Fruit fly (Drosophila melanogaster) whole organism, embryonic: ENCODE results near the gene CG46462.

Experiments used
- BtbVII ChIP-seq: fragments of 200-800 bp; sonication (Bioruptor generic); optimal IDR thresholded peaks from 3 replicates; lab custom pipeline; 2017; ENCODE audit warnings: missing biosample characterization, mild to moderate bottlenecking, missing genetic modification characterization
- C15 ChIP-seq: fragments of 200-800 bp; sonication (Bioruptor generic); IDR thresholded peaks from 3 replicates; pipeline ENCODE4 v1.3.6; 2022; ENCODE audit warnings: missing biosample characterization, missing genetic modification characterization
- CG10979 ChIP-seq: fragments of 200-800 bp; sonication (Bioruptor generic); optimal IDR thresholded peaks from 2 replicates; lab custom pipeline; 2018; ENCODE audit warnings: missing biosample characterization, mild to moderate bottlenecking, missing genetic modification characterization, moderate library complexity
- CG11695 ChIP-seq: fragments of 200-800 bp; sonication (Bioruptor generic); IDR thresholded peaks from 3 replicates; pipeline ENCODE4 v1.3.6; 2022; ENCODE audit warnings: missing biosample characterization, missing genetic modification characterization
- CG11696 ChIP-seq: fragments of 200-800 bp; sonication (Bioruptor generic); IDR thresholded peaks from 2 replicates; pipeline ENCODE4 v1.3.6; 2022; ENCODE audit warnings: missing biosample characterization, missing genetic modification characterization
- CG18764 ChIP-seq: fragments of 200-800 bp; sonication (Bioruptor generic); optimal IDR thresholded peaks from 3 replicates; lab custom pipeline; 2016; ENCODE audit warnings: missing biosample characterization, missing genetic modification characterization
- CG2889 ChIP-seq: fragments of 200-800 bp; sonication (Bioruptor generic); IDR thresholded peaks from 3 replicates; pipeline ENCODE4 v1.3.6; 2022; ENCODE audit warnings: missing biosample characterization, missing genetic modification characterization
- CG34376 ChIP-seq: fragments of 200-800 bp; sonication (Bioruptor generic); optimal IDR thresholded peaks from 2 replicates; lab custom pipeline; 2018; ENCODE audit warnings: missing biosample characterization, mild to moderate bottlenecking, missing genetic modification characterization
- CG4328 ChIP-seq: fragments of 200-800 bp; sonication (Bioruptor generic); optimal IDR thresholded peaks from 3 replicates; lab custom pipeline; 2017; ENCODE audit warnings: missing biosample characterization, missing genetic modification reagents, missing genetic modification characterization
- CG4360 ChIP-seq: fragments of 200-800 bp; sonication (Bioruptor generic); IDR thresholded peaks from 2 replicates; pipeline ENCODE4 v1.3.6; 2022; ENCODE audit warnings: missing biosample characterization, missing genetic modification characterization
- CG4424 ChIP-seq: fragments of 200-800 bp; sonication (Bioruptor generic); optimal IDR thresholded peaks from 3 replicates; lab custom pipeline; 2016; ENCODE audit warnings: missing biosample characterization, missing genetic modification characterization
- CG5953 ChIP-seq: fragments of 200-800 bp; sonication (Bioruptor generic); IDR thresholded peaks from 2 replicates; pipeline ENCODE4 v1.3.6; 2022; ENCODE audit warnings: missing biosample characterization, missing genetic modification characterization
- CG6654 ChIP-seq: fragments of 200-800 bp; sonication (Bioruptor generic); optimal IDR thresholded peaks from 2 replicates; lab custom pipeline; 2017; ENCODE audit warnings: missing biosample characterization, mild to moderate bottlenecking, missing genetic modification characterization
- CG7271 ChIP-seq: fragments of 200-800 bp; sonication (Bioruptor generic); optimal IDR thresholded peaks from 2 replicates; lab custom pipeline; 2018; ENCODE audit warnings: missing biosample characterization, mild to moderate bottlenecking, missing genetic modification characterization, moderate library complexity
- CG8089 ChIP-seq: fragments of 200-800 bp; sonication (Bioruptor generic); optimal IDR thresholded peaks from 3 replicates; lab custom pipeline; 2016; ENCODE audit warnings: missing biosample characterization, missing genetic modification characterization
- CG8478 ChIP-seq: fragments of >200 bp; optimal IDR thresholded peaks from 2 replicates; lab custom pipeline; 2018
- CTCF ChIP-seq: fragments of 200-800 bp; sonication (Bioruptor generic); optimal IDR thresholded peaks from 2 replicates; lab custom pipeline; 2017; ENCODE audit warnings: missing biosample characterization, mild to moderate bottlenecking, missing genetic modification characterization, moderate library complexity
- Camta ChIP-seq: fragments of 200-800 bp; sonication (Bioruptor generic); optimal IDR thresholded peaks from 2 replicates; lab custom pipeline; 2016; ENCODE audit warnings: missing biosample characterization, missing genetic modification characterization
- Fer2 ChIP-seq: fragments of 200-800 bp; sonication (Bioruptor generic); optimal IDR thresholded peaks from 2 replicates; lab custom pipeline; 2018; ENCODE audit warnings: missing biosample characterization, mild to moderate bottlenecking, missing genetic modification characterization, moderate library complexity
- HHEX ChIP-seq: fragments of 200-800 bp; sonication (Bioruptor generic); optimal IDR thresholded peaks from 3 replicates; lab custom pipeline; 2017; ENCODE audit warnings: missing biosample characterization, mild to moderate bottlenecking, missing genetic modification characterization, missing genetic modification reagents
- Med ChIP-seq: fragments of 200-800 bp; sonication (Bioruptor generic); peaks from one replicate; lab custom pipeline; 2016; ENCODE audit warnings: missing biosample characterization, missing genetic modification characterization, mild to moderate bottlenecking, inconsistent platforms, moderate library complexity
- Nf-YA ChIP-seq: fragments of 200-800 bp; sonication (Bioruptor generic); IDR thresholded peaks from 2 replicates; pipeline ENCODE4 v1.3.6; 2022; ENCODE audit warnings: missing biosample characterization, missing genetic modification characterization
- YL-1 ChIP-seq: fragments of 200-800 bp; sonication (Bioruptor generic); optimal IDR thresholded peaks from 3 replicates; lab custom pipeline; 2017; ENCODE audit warnings: missing biosample characterization, mild to moderate bottlenecking, missing genetic modification characterization
- abd-A ChIP-seq: fragments of 200-800 bp; sonication (Bioruptor generic); optimal IDR thresholded peaks from 3 replicates; lab custom pipeline; 2019; ENCODE audit warnings: missing biosample characterization, mild to moderate bottlenecking, missing genetic modification characterization, moderate library complexity
- ato ChIP-seq: fragments of 200-800 bp; sonication (Bioruptor generic); IDR thresholded peaks from 2 replicates; pipeline ENCODE4 v1.3.6; 2022; ENCODE audit warnings: missing biosample characterization, missing genetic modification characterization; ENCODE audit not compliant: partially characterized antibody
- cato ChIP-seq: fragments of 200-800 bp; sonication (Bioruptor generic); optimal IDR thresholded peaks from 2 replicates; lab custom pipeline; 2016; ENCODE audit warnings: missing biosample characterization, missing genetic modification characterization, borderline replicate concordance
- caup ChIP-seq: fragments of 200-800 bp; sonication (Bioruptor generic); optimal IDR thresholded peaks from 3 replicates; lab custom pipeline; 2017; ENCODE audit warnings: missing biosample characterization, mild to moderate bottlenecking, missing genetic modification characterization, moderate library complexity; ENCODE audit not compliant: severe bottlenecking
- emc ChIP-seq: fragments of 200-800 bp; sonication (Bioruptor generic); optimal IDR thresholded peaks from 2 replicates; lab custom pipeline; 2016; ENCODE audit warnings: missing biosample characterization, missing genetic modification characterization
- ems ChIP-seq: fragments of 200-800 bp; sonication (Bioruptor generic); optimal IDR thresholded peaks from 3 replicates; lab custom pipeline; 2016; ENCODE audit warnings: missing biosample characterization, missing genetic modification characterization
- eyg ChIP-seq: fragments of 200-800 bp; sonication (Bioruptor generic); optimal IDR thresholded peaks from 3 replicates; lab custom pipeline; 2016; ENCODE audit warnings: missing biosample characterization, missing genetic modification characterization
- fd3F ChIP-seq: fragments of 200-800 bp; sonication (Bioruptor generic); optimal IDR thresholded peaks from 2 replicates; lab custom pipeline; 2018; ENCODE audit warnings: missing biosample characterization, mild to moderate bottlenecking, missing genetic modification characterization, moderate library complexity
- fu2 ChIP-seq: fragments of 200-800 bp; sonication (Bioruptor generic); optimal IDR thresholded peaks from 2 replicates; lab custom pipeline; 2016; ENCODE audit warnings: missing biosample characterization, missing genetic modification characterization
- insv ChIP-seq, 2 experiments: fragments of 200-800 bp; sonication (Bioruptor generic); optimal IDR thresholded peaks; 3 replicates each; lab custom pipeline; 2016 to 2018; ENCODE audit warnings: missing biosample characterization in 2 of 2, missing genetic modification characterization in 2 of 2
- inv ChIP-seq: fragments of 200-800 bp; sonication (Bioruptor generic); IDR thresholded peaks from 2 replicates; pipeline ENCODE4 v1.3.6; 2022; ENCODE audit warnings: missing biosample characterization, missing genetic modification characterization; ENCODE audit not compliant: partially characterized antibody
- jumu ChIP-seq: fragments of 200-800 bp; sonication (Bioruptor generic); optimal IDR thresholded peaks from 3 replicates; lab custom pipeline; 2016; ENCODE audit warnings: missing biosample characterization, missing genetic modification characterization
- lola ChIP-seq, 3 experiments: fragments of >200 bp in 2 of 3; fragments of 200-800 bp in 1 of 3; sonication (Bioruptor generic) in 1 of 3; optimal IDR thresholded peaks; 2 replicates each; lab custom pipeline; 2017 to 2019; ENCODE audit warnings: missing biosample characterization in 3 of 3, missing genetic modification characterization in 3 of 3, mild to moderate bottlenecking in 1 of 3, moderate library complexity in 1 of 3
- mirr ChIP-seq: fragments of 200-800 bp; sonication (Bioruptor generic); optimal IDR thresholded peaks from 3 replicates; lab custom pipeline; 2018; ENCODE audit warnings: missing biosample characterization, mild to moderate bottlenecking, missing genetic modification characterization
- org-1 ChIP-seq: fragments of 200-800 bp; sonication (Bioruptor generic); optimal IDR thresholded peaks from 2 replicates; lab custom pipeline; 2017; ENCODE audit warnings: missing biosample characterization, missing genetic modification characterization
- otp ChIP-seq: fragments of 200-800 bp; sonication (Bioruptor generic); IDR thresholded peaks from 3 replicates; pipeline ENCODE4, ENCODE4 v1.3.6; 2022; ENCODE audit warnings: missing biosample characterization, missing genetic modification characterization
- ranshi ChIP-seq: fragments of 200-800 bp; sonication (Bioruptor generic); IDR thresholded peaks from 2 replicates; pipeline ENCODE4 v1.3.6; 2022; ENCODE audit warnings: missing biosample characterization, missing genetic modification characterization
- rib ChIP-seq: fragments of 200-800 bp; sonication (Bioruptor generic); IDR thresholded peaks from 2 replicates; pipeline ENCODE4 v1.3.6; 2022; ENCODE audit warnings: missing biosample characterization, missing genetic modification characterization
- run ChIP-seq: fragments of 200-800 bp; sonication (Bioruptor generic); optimal IDR thresholded peaks from 3 replicates; lab custom pipeline; 2018; ENCODE audit warnings: missing biosample characterization, mild to moderate bottlenecking, missing genetic modification characterization
- sens ChIP-seq: fragments of 200-800 bp; sonication (Bioruptor generic); peaks from one replicate; lab custom pipeline; 2016; ENCODE audit warnings: missing biosample characterization, missing genetic modification characterization
- slp2 ChIP-seq: fragments of 200-800 bp; sonication (Bioruptor generic); optimal IDR thresholded peaks from 2 replicates; lab custom pipeline; 2016; ENCODE audit warnings: missing biosample characterization, missing genetic modification characterization
- ssp ChIP-seq: fragments of 200-800 bp; sonication (Bioruptor generic); IDR thresholded peaks from 2 replicates; pipeline ENCODE4 v1.3.6; 2022; ENCODE audit warnings: missing biosample characterization, missing genetic modification characterization
- sug ChIP-seq: fragments of 200-800 bp; optimal IDR thresholded peaks from 2 replicates; lab custom pipeline; 2019; ENCODE audit warnings: missing biosample characterization, mild to moderate bottlenecking, missing genetic modification characterization, moderate library complexity
- vvl ChIP-seq: fragments of 200-800 bp; sonication (Bioruptor generic); IDR thresholded peaks from 2 replicates; pipeline ENCODE4 v1.3.6; 2022; ENCODE audit warnings: missing biosample characterization, missing genetic modification characterization
- yki ChIP-seq: fragments of >200 bp; optimal IDR thresholded peaks from 3 replicates; lab custom pipeline; 2018

The CG46462 gene

dm6 chr3L:19901486-19902255, 29.8 kb upstream of the CG46462 start (continued):
- TF ChIP-seq BtbVII (GFP tag; lab: Kevin White, UChicago) (peak; percentile 32), CG4424 (GFP tag; lab: Kevin White, UChicago) (no peak), mirr (GFP tag; lab: Kevin White, UChicago) (peak; percentile 90), ems (GFP tag; lab: Kevin White, UChicago) (no peak), CG2889 (no peak), sug (peak; percentile 41), Camta (no peak), Med (peak; percentile 39), vvl (GFP tag; lab: Robert Waterston, UW) (0 out of 2 replicates have a peak, but pooled peaks have one; percentile 28), CG11695 (GFP tag; lab: Robert Waterston, UW) (no peak), slp2 (GFP tag; lab: Kevin White, UChicago) (no peak)

dm6 chr3L:19902560-19903399, 28.7 kb upstream of the CG46462 start:
- peak; percentile 41 for TF ChIP-seq CG4360 (GFP tag; lab: Robert Waterston, UW)
- TF ChIP-seq cato (GFP tag; lab: Kevin White, UChicago), result peak; percentile 79
- TF ChIP-seq org-1, result peak; percentile 94
- peak; percentile 95 for TF ChIP-seq eyg
- peak; percentile 82 for TF ChIP-seq CG6654 (GFP tag; lab: Kevin White, UChicago)
- TF ChIP-seq Fer2, result peak; percentile 69
- TF ChIP-seq HHEX (GFP tag; lab: Kevin White, UChicago), result peak; percentile 93
- peak; percentile 95 for TF ChIP-seq fd3F
- TF ChIP-seq CTCF (GFP tag; lab: Kevin White, UChicago), result peak; percentile 51
- peak in 1 of 3 experiments; percentile 83 for TF ChIP-seq lola (GFP tag; optimal IDR thresholded peaks at IDR 0.05; lab: Kevin White, UChicago)
- TF ChIP-seq CG5953 (GFP tag; lab: Robert Waterston, UW), result peak; percentile 94
- peak; percentile 51 for TF ChIP-seq CG7271
- TF ChIP-seq caup, result peak; percentile 96
- TF ChIP-seq ato (GFP tag; lab: Robert Waterston, UW), result no peak
- TF ChIP-seq CG10979 (tag; lab: Kevin White, UChicago), result peak; percentile 85
- peak; percentile 95 for TF ChIP-seq fu2 (GFP tag; lab: Kevin White, UChicago)
- peak; percentile 86; the same call in 1 of the 2 replicates for TF ChIP-seq ranshi (GFP tag; lab: Robert Waterston, UW)
- peak; percentile 87 for TF ChIP-seq run
- TF ChIP-seq jumu (GFP tag; lab: Kevin White, UChicago), result peak; percentile 91
- no peak for TF ChIP-seq inv (GFP tag; lab: Robert Waterston, UW)
- peak; percentile 78 for TF ChIP-seq abd-A
- TF ChIP-seq insv (GFP tag; optimal IDR thresholded peaks at IDR 0.05; lab: Kevin White, UChicago), result peak; percentile 17 to 36
- peak; percentile 91 for TF ChIP-seq rib (GFP tag; lab: Robert Waterston, UW)
- no peak for TF ChIP-seq CG8478
- peak; percentile 83 for TF ChIP-seq CG34376 (GFP tag; lab: Kevin White, UChicago)
- TF ChIP-seq emc (GFP tag; lab: Kevin White, UChicago), result peak; percentile 92
- TF ChIP-seq ssp, result peak; percentile 76
- TF ChIP-seq Nf-YA, result peak; percentile 67
- TF ChIP-seq otp (GFP tag; lab: Robert Waterston, UW), result peak; percentile 96
- TF ChIP-seq yki, result no peak
- peak; percentile 81 for TF ChIP-seq CG11696 (GFP tag; lab: Robert Waterston, UW)
- 0 out of 3 replicates have a peak, but pooled peaks have one; percentile 50 for TF ChIP-seq C15 (GFP tag; lab: Robert Waterston, UW)
- peak; percentile 53 for TF ChIP-seq CG4328 (GFP tag; lab: Kevin White, UChicago)
- peak; percentile 94 for TF ChIP-seq CG8089 (GFP tag; lab: Kevin White, UChicago)
- peak; percentile 99 for TF ChIP-seq sens
- TF ChIP-seq CG18764, result peak; percentile 88
- peak; percentile 55 for TF ChIP-seq YL-1 (GFP tag; lab: Kevin White, UChicago)
